Comparison of ENCODE assay signal across 2 worm cellular contexts in genomic region chrX:4413206-4413605, ce11.
A peak's percentile ranks its signal among the peaks of the same experiment; 100 is the strongest.
TF ChIP-seq lines count a peak whose summit lies in the region.

No protein-coding gene starts in this region.

TF ChIP-seq in whole organism, L4 larva, 104 proteins besides CTCF, POLR2A, EP300 and RAD21:
- TF ChIP-seq hlh-30 (tag; optimal IDR thresholded peaks at IDR 0.05; lab: Kevin White, UChicago; ENCODE audit: insufficient read depth) (no peak), dmd-9 (GFP tag; IDR thresholded peaks at IDR 0.05; lab: Robert Waterston, UW) (no peak), php-3 (GFP tag; IDR thresholded peaks at IDR 0.05; lab: Robert Waterston, UW) (no peak), unc-62 (GFP tag; optimal IDR thresholded peaks at IDR 0.05 in 1 of 2; lab: Kevin White, UChicago) (peak in 1 of 2 experiments; percentile 66), unc-62 (tag; optimal IDR thresholded peaks at IDR 0.05; lab: Kevin White, UChicago) (no peak), ctbp-1 (GFP tag; IDR thresholded peaks at IDR 0.05; lab: Robert Waterston, UW) (no peak), pqm-1 (tag; optimal IDR thresholded peaks at IDR 0.05; lab: Kevin White, UChicago) (no peak), set-16 (GFP tag; IDR thresholded peaks at IDR 0.05; lab: Robert Waterston, UW) (peak; percentile 63), aha-1 (tag; lab: Kevin White, UChicago) (peak; percentile 27), jun-1 (tag; optimal IDR thresholded peaks at IDR 0.05; lab: Kevin White, UChicago) (no peak), lin-38 (GFP tag; IDR thresholded peaks at IDR 0.05; lab: Robert Waterston, UW) (no peak), nhr-237 (tag; optimal IDR thresholded peaks at IDR 0.05; lab: Kevin White, UChicago) (no peak), zip-2 (tag; optimal IDR thresholded peaks at IDR 0.05; lab: Kevin White, UChicago) (no peak), nhr-76 (tag; optimal IDR thresholded peaks at IDR 0.05; lab: Kevin White, UChicago) (no peak), egl-43 (GFP tag; IDR thresholded peaks at IDR 0.05; lab: Robert Waterston, UW) (0 out of 2 replicates have a peak, but pooled peaks have one; percentile 57), nhr-77 (tag; optimal IDR thresholded peaks at IDR 0.05; lab: Kevin White, UChicago) (no peak)

TF ChIP-seq in whole organism, young adult, 124 proteins besides CTCF, POLR2A, EP300 and RAD21:
- no peak for TF ChIP-seq B0336.3 (GFP tag; IDR thresholded peaks at IDR 0.05; lab: Robert Waterston, UW)
- no peak for TF ChIP-seq ceh-91 (GFP tag; IDR thresholded peaks at IDR 0.05; lab: Robert Waterston, UW)
- peak; percentile 70 for TF ChIP-seq zfh-2 (GFP tag; conservative IDR thresholded peaks at IDR 0.05; lab: Robert Waterston, UW)
